Worm (Caenorhabditis elegans): ENCODE data around the gene B0001.3.
"Not testable (repeated sequence)": the region's sequence is repeated elsewhere in the genome, so short reads cannot be mapped to it uniquely, and the experiment has no call there.

The B0001.3 gene

ce11 chrIV:12145681-12146080 lies at the start of gene B0001.3:
Gene B0001.3 (minus strand): TSS chrIV:12145735.
- TF ChIP-seq sox-4 (tag; optimal IDR thresholded peaks at IDR 0.05) (no peak), madf-2 (tag; optimal IDR thresholded peaks at IDR 0.05) (no peak)

ce11 chrIV:12194668-12195067 lies 49.1 kb upstream of the B0001.3 start:
- no peak for TF ChIP-seq lim-6 (tag; optimal IDR thresholded peaks at IDR 0.05)

- TF ChIP-seq unc-55 (GFP tag; optimal IDR thresholded peaks at IDR 0.05) (no peak), nhr-11 (tag; optimal IDR thresholded peaks at IDR 0.05) (no peak), C08G9.2 (tag; optimal IDR thresholded peaks at IDR 0.05) (no peak), sdc-2 (tag; optimal IDR thresholded peaks at IDR 0.05) (no peak), ceh-19 (GFP tag; optimal IDR thresholded peaks at IDR 0.05) (no peak), pax-1 (tag; optimal IDR thresholded peaks at IDR 0.05) (no peak), pag-3 (tag; optimal IDR thresholded peaks at IDR 0.05; ENCODE audit: borderline replicate concordance) (no peak), pqm-1 (tag; optimal IDR thresholded peaks at IDR 0.05) (no peak), pha-2 (tag; optimal IDR thresholded peaks at IDR 0.05) (no peak)
Observed at ce11 chrIV:12193338-12193737, 47.8 kb upstream of the B0001.3 start.

ce11 chrIV:12192104-12192763 lies 46.7 kb upstream of the B0001.3 start:
- TF ChIP-seq C38D4.7 (GFP tag; optimal IDR thresholded peaks at IDR 0.05), result no peak
- TF ChIP-seq fkh-6 (tag; optimal IDR thresholded peaks at IDR 0.05), result no peak
- peak; percentile 85 for TF ChIP-seq unc-55 (GFP tag; optimal IDR thresholded peaks at IDR 0.05)
- TF ChIP-seq dve-1 (tag; optimal IDR thresholded peaks at IDR 0.05), result no peak
- TF ChIP-seq elt-4 (tag; optimal IDR thresholded peaks at IDR 0.05), result no peak
- peak; percentile 7 for TF ChIP-seq unc-42 (tag; optimal IDR thresholded peaks at IDR 0.05)
- no peak for TF ChIP-seq madf-2 (tag; optimal IDR thresholded peaks at IDR 0.05)
- no peak for TF ChIP-seq pqm-1 (tag; optimal IDR thresholded peaks at IDR 0.05)
- TF ChIP-seq pax-1 (tag; optimal IDR thresholded peaks at IDR 0.05), result no peak
- TF ChIP-seq unc-3 (GFP tag; conservative IDR thresholded peaks at IDR 0.05), result no peak
- no peak for TF ChIP-seq unc-3 (tag; optimal IDR thresholded peaks at IDR 0.05)
- TF ChIP-seq hlh-8 (tag; optimal IDR thresholded peaks at IDR 0.05), result no peak

- not testable (repeated sequence) for TF ChIP-seq ceh-6 (GFP tag; optimal IDR thresholded peaks at IDR 0.05); hlh-13 (GFP tag; optimal IDR thresholded peaks at IDR 0.05); ets-4 (tag; optimal IDR thresholded peaks at IDR 0.05)
Observed at ce11 chrIV:12178235-12178634, 32.7 kb upstream of the B0001.3 start, which contains the start of gene nlr-1. Gene nlr-1 (minus strand): TSS chrIV:12178335.

ce11 chrIV:12167944-12168343 lies 22.4 kb upstream of the B0001.3 start, which contains the start of gene F20B10.3:
Gene F20B10.3 (plus strand): TSS chrIV:12168244.
- TF ChIP-seq fkh-10 (GFP tag; optimal IDR thresholded peaks at IDR 0.05), result no peak
- no peak for TF ChIP-seq sox-4 (tag; optimal IDR thresholded peaks at IDR 0.05)
- TF ChIP-seq unc-55 (GFP tag; optimal IDR thresholded peaks at IDR 0.05), result no peak
- TF ChIP-seq zip-5 (tag; optimal IDR thresholded peaks at IDR 0.05), result no peak
- TF ChIP-seq gmeb-2 (tag; optimal IDR thresholded peaks at IDR 0.05), result no peak
- TF ChIP-seq T23F11.4 (GFP tag; optimal IDR thresholded peaks at IDR 0.05), result no peak
- TF ChIP-seq ceh-2 (tag; optimal IDR thresholded peaks at IDR 0.05), result no peak
- TF ChIP-seq ceh-31 (tag; optimal IDR thresholded peaks at IDR 0.05), result no peak

- TF ChIP-seq ttx-3 (tag; optimal IDR thresholded peaks at IDR 0.05), result no peak
- TF ChIP-seq pqm-1 (tag; optimal IDR thresholded peaks at IDR 0.05), result no peak
- TF ChIP-seq ahr-1 (tag; optimal IDR thresholded peaks at IDR 0.05), result no peak
- TF ChIP-seq T23F11.4 (GFP tag; optimal IDR thresholded peaks at IDR 0.05), result no peak
Observed at ce11 chrIV:12165432-12166078, 20.0 kb upstream of the B0001.3 start.
